Worm (Caenorhabditis elegans) whole organism, L2 larva: ENCODE measurements around the gene gab-1.

Experiments used
- C34F6.9 ChIP-seq: fragments of 150-350 bp; optimal IDR thresholded peaks from 2 replicates; lab custom pipeline; 2014; ENCODE audit warnings: missing biosample characterization, missing genetic modification characterization
- F13H6.1 ChIP-seq: sonication (generic microtip); optimal IDR thresholded peaks from 2 replicates; lab custom pipeline; 2016; ENCODE audit warnings: missing genetic modification characterization, missing compliant biosample characterization
- R02D3.7 ChIP-seq: fragments of 150-350 bp; optimal IDR thresholded peaks from 2 replicates; lab custom pipeline; 2014; ENCODE audit warnings: missing biosample characterization, missing genetic modification characterization
- Y55F3AM.14 ChIP-seq: fragments of 200-800 bp; sonication (Bioruptor generic); optimal IDR thresholded peaks from 2 replicates; lab custom pipeline; 2018; ENCODE audit warnings: mild to moderate bottlenecking, missing genetic modification characterization, missing compliant biosample characterization
- ZK546.5 ChIP-seq: sonication (generic microtip); optimal IDR thresholded peaks from 2 replicates; lab custom pipeline; 2017; ENCODE audit warnings: missing biosample characterization, missing genetic modification characterization
- alr-1 ChIP-seq: fragments of 150-350 bp; optimal IDR thresholded peaks from 2 replicates; lab custom pipeline; 2014; ENCODE audit warnings: missing biosample characterization, missing genetic modification characterization
- aly-2 ChIP-seq: fragments of 150-350 bp; optimal IDR thresholded peaks from 2 replicates; lab custom pipeline; 2014; ENCODE audit warnings: missing biosample characterization, missing genetic modification characterization
- ama-1 ChIP-seq: fragments of 150-350 bp; optimal IDR thresholded peaks from 2 replicates; lab custom pipeline; 2018; ENCODE audit warnings: inconsistent platforms
- blmp-1 ChIP-seq: sonication (generic microtip); optimal IDR thresholded peaks from 2 replicates; lab custom pipeline; 2017; ENCODE audit warnings: missing genetic modification characterization, mild to moderate bottlenecking, missing compliant biosample characterization, antibody characterized with exemption, moderate library complexity; ENCODE audit not compliant: insufficient read depth
- ceh-16 ChIP-seq: fragments of 150-350 bp; optimal IDR thresholded peaks from 2 replicates; lab custom pipeline; 2014; ENCODE audit warnings: missing biosample characterization, missing genetic modification characterization
- ceh-82 ChIP-seq: fragments of 150-350 bp; optimal IDR thresholded peaks from 2 replicates; lab custom pipeline; 2014; ENCODE audit warnings: missing biosample characterization, missing genetic modification characterization
- crh-2 ChIP-seq: sonication (generic microtip); optimal IDR thresholded peaks from 2 replicates; lab custom pipeline; 2017; ENCODE audit warnings: missing biosample characterization, missing genetic modification characterization
- dmd-4 ChIP-seq: sonication (generic microtip); optimal IDR thresholded peaks from 2 replicates; lab custom pipeline; 2017; ENCODE audit warnings: missing biosample characterization, missing genetic modification characterization
- egl-27 ChIP-seq: sonication (generic microtip); optimal IDR thresholded peaks from 3 replicates; lab custom pipeline; 2017; ENCODE audit warnings: missing biosample characterization, missing genetic modification reagents, missing genetic modification characterization
- elt-1 ChIP-seq: fragments of 150-350 bp; optimal IDR thresholded peaks from 2 replicates; lab custom pipeline; 2014; ENCODE audit warnings: missing biosample characterization, missing genetic modification characterization
- elt-3 ChIP-seq: sonication (generic microtip); optimal IDR thresholded peaks from 2 replicates; lab custom pipeline; 2017; ENCODE audit warnings: missing biosample characterization, missing genetic modification characterization
- fos-1 ChIP-seq: fragments of 150-350 bp; optimal IDR thresholded peaks from 2 replicates; lab custom pipeline; 2014; ENCODE audit warnings: missing biosample characterization, missing genetic modification characterization
- gmeb-1 ChIP-seq: fragments of 150-350 bp; optimal IDR thresholded peaks from 2 replicates; lab custom pipeline; 2014; ENCODE audit warnings: missing biosample characterization, missing genetic modification characterization
- lin-39 ChIP-seq: fragments of 150-350 bp; optimal IDR thresholded peaks from 2 replicates; lab custom pipeline; 2014; ENCODE audit warnings: missing biosample characterization, missing genetic modification reagents, missing genetic modification characterization
- lsy-2 ChIP-seq, 2 experiments: fragments of 150-350 bp in 1 of 2; sonication (generic microtip) in 1 of 2; optimal IDR thresholded peaks; 2 replicates each; lab custom pipeline; 2014 to 2017; ENCODE audit warnings: missing biosample characterization in 2 of 2, missing genetic modification characterization in 2 of 2
- mab-5 ChIP-seq: fragments of 150-350 bp; optimal IDR thresholded peaks from 2 replicates; lab custom pipeline; 2014; ENCODE audit warnings: missing biosample characterization, missing genetic modification characterization
- mdl-1 ChIP-seq, 2 experiments: fragments of 150-350 bp in 1 of 2; sonication (generic microtip) in 1 of 2; optimal IDR thresholded peaks; 2 replicates each; lab custom pipeline; 2017; ENCODE audit warnings: missing biosample characterization in 2 of 2, missing genetic modification characterization in 2 of 2
- nhr-10 ChIP-seq: sonication (generic microtip); optimal IDR thresholded peaks from 2 replicates; lab custom pipeline; 2017; ENCODE audit warnings: missing biosample characterization, missing genetic modification characterization
- nhr-11 ChIP-seq: fragments of 150-350 bp; optimal IDR thresholded peaks from 2 replicates; lab custom pipeline; 2014; ENCODE audit warnings: missing biosample characterization, missing genetic modification characterization
- nhr-12 ChIP-seq: fragments of 150-350 bp; optimal IDR thresholded peaks from 2 replicates; lab custom pipeline; 2014; ENCODE audit warnings: missing biosample characterization, missing genetic modification characterization
- nhr-129 ChIP-seq: fragments of 150-350 bp; optimal IDR thresholded peaks from 2 replicates; lab custom pipeline; 2014; ENCODE audit warnings: missing biosample characterization, missing genetic modification characterization
- nhr-21 ChIP-seq: fragments of 150-350 bp; optimal IDR thresholded peaks from 2 replicates; lab custom pipeline; 2014; ENCODE audit warnings: missing biosample characterization, missing genetic modification characterization
- nhr-23 ChIP-seq: fragments of 150-350 bp; optimal IDR thresholded peaks from 2 replicates; lab custom pipeline; 2014; ENCODE audit warnings: missing biosample characterization, missing genetic modification reagents, missing genetic modification characterization
- nhr-237 ChIP-seq: fragments of 150-350 bp; optimal IDR thresholded peaks from 2 replicates; lab custom pipeline; 2014; ENCODE audit warnings: missing biosample characterization, missing genetic modification characterization
- nhr-25 ChIP-seq: fragments of 150-350 bp; sonication (generic microtip); optimal IDR thresholded peaks from 3 replicates; lab custom pipeline; 2014; ENCODE audit warnings: missing biosample characterization, missing genetic modification characterization
- nhr-77 ChIP-seq: fragments of 150-350 bp; optimal IDR thresholded peaks from 2 replicates; lab custom pipeline; 2014; ENCODE audit warnings: missing biosample characterization, missing genetic modification characterization
- peb-1 ChIP-seq: fragments of 150-350 bp; optimal IDR thresholded peaks from 2 replicates; lab custom pipeline; 2014; ENCODE audit warnings: missing biosample characterization, missing genetic modification characterization
- sem-4 ChIP-seq: fragments of 150-350 bp; optimal IDR thresholded peaks from 2 replicates; lab custom pipeline; 2014; ENCODE audit warnings: missing biosample characterization, missing genetic modification reagents, missing genetic modification characterization
- skn-1 ChIP-seq: sonication (generic microtip); optimal IDR thresholded peaks from 2 replicates; lab custom pipeline; 2017; ENCODE audit warnings: missing biosample characterization, missing genetic modification characterization
- sma-3 ChIP-seq: sonication (generic microtip); optimal IDR thresholded peaks from 2 replicates; lab custom pipeline; 2016; ENCODE audit warnings: missing genetic modification reagents, missing genetic modification characterization, missing compliant biosample characterization
- snpc-4 ChIP-seq: fragments of 150-350 bp; optimal IDR thresholded peaks from 2 replicates; lab custom pipeline; 2014; ENCODE audit warnings: missing biosample characterization, missing genetic modification characterization
- unc-39 ChIP-seq: fragments of 150-350 bp; optimal IDR thresholded peaks from 2 replicates; lab custom pipeline; 2014; ENCODE audit warnings: missing biosample characterization, missing genetic modification characterization
- unc-62 ChIP-seq: fragments of 150-350 bp; optimal IDR thresholded peaks from 2 replicates; lab custom pipeline; 2014; ENCODE audit warnings: missing biosample characterization, missing genetic modification reagents, missing genetic modification characterization
- zag-1 ChIP-seq: fragments of 150-350 bp; optimal IDR thresholded peaks from 2 replicates; lab custom pipeline; 2014; ENCODE audit warnings: missing biosample characterization, missing genetic modification characterization
- ztf-1 ChIP-seq: fragments of 200-800 bp; sonication (Bioruptor generic); conservative IDR thresholded peaks from 2 replicates; pipeline ENCODE4 v1.3.6; 2022; ENCODE audit warnings: missing genetic modification characterization, missing compliant biosample characterization
- ztf-11 ChIP-seq: sonication (generic microtip); optimal IDR thresholded peaks from 2 replicates; lab custom pipeline; 2017; ENCODE audit warnings: missing biosample characterization, missing genetic modification characterization
- ztf-4 ChIP-seq: fragments of 150-350 bp; optimal IDR thresholded peaks from 2 replicates; lab custom pipeline; 2014; ENCODE audit warnings: missing biosample characterization, missing genetic modification characterization

Gene gab-1

DNA sequence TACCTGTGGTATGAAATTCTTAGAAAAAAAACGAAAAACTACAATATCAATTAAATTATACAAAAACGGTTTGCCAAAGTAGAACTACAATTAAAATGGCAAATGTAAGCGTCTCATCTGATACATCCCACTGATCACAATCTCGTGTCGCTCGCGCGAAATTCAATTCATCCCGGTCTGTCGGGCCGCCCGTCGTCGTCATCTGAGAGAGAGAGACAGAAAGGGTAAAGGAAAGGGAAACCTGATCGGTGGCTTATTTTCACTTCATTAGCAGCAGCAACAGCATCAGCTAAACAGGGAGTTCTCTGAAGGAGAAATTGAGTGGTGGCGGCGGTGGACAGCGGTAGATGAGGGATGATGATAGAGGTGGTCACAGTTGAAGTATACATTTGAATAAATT lies 21.0 kb upstream of the gab-1 start:
- TF ChIP-seq lsy-2 (tag; optimal IDR thresholded peaks at IDR 0.05; lab: Kevin White, UChicago), result no peak
- TF ChIP-seq fos-1, result peak; percentile 47
- no peak for TF ChIP-seq nhr-237
- no peak for TF ChIP-seq egl-27 (tag; lab: Kevin White, UChicago)
- TF ChIP-seq ZK546.5 (tag; lab: Kevin White, UChicago), result no peak
- no peak for TF ChIP-seq nhr-12 (tag; lab: Kevin White, UChicago)
- no peak for TF ChIP-seq dmd-4 (tag; lab: Kevin White, UChicago)
- TF ChIP-seq nhr-11 (tag; lab: Kevin White, UChicago), result no peak
- no peak for TF ChIP-seq F13H6.1 (tag; lab: Kevin White, UChicago)
- peak; percentile 58 for TF ChIP-seq ceh-16
- no peak for TF ChIP-seq aly-2 (tag; lab: Kevin White, UChicago)
- no peak for TF ChIP-seq nhr-10 (tag; lab: Kevin White, UChicago)
- TF ChIP-seq skn-1 (tag; lab: Kevin White, UChicago), result no peak
- TF ChIP-seq zag-1 (tag; lab: Kevin White, UChicago), result no peak
- no peak for TF ChIP-seq alr-1 (tag; lab: Kevin White, UChicago)
- TF ChIP-seq nhr-21 (tag; lab: Kevin White, UChicago), result no peak
- peak; percentile 18 for TF ChIP-seq nhr-25 (tag; lab: Kevin White, UChicago)
- TF ChIP-seq ztf-1 (GFP tag; lab: Robert Waterston, UW), result no peak
- TF ChIP-seq ztf-4 (tag; lab: Kevin White, UChicago), result no peak
- TF ChIP-seq nhr-23 (tag; lab: Kevin White, UChicago), result no peak
- no peak for TF ChIP-seq R02D3.7
- no peak for TF ChIP-seq ceh-82 (tag; lab: Kevin White, UChicago)
- no peak for TF ChIP-seq elt-1 (tag; lab: Kevin White, UChicago)
- no peak for TF ChIP-seq crh-2 (tag; lab: Kevin White, UChicago)
- TF ChIP-seq C34F6.9, result no peak
- TF ChIP-seq gmeb-1, result no peak
- peak; percentile 56 for TF ChIP-seq sem-4 (tag; lab: Kevin White, UChicago)
- TF ChIP-seq ama-1 (lab: Kevin White, UChicago), result no peak
- no peak for TF ChIP-seq mdl-1 (tag; optimal IDR thresholded peaks at IDR 0.05; lab: Kevin White, UChicago)
- no peak for TF ChIP-seq elt-3 (tag; lab: Kevin White, UChicago)
- no peak for TF ChIP-seq Y55F3AM.14 (GFP tag; lab: Kevin White, UChicago)
- TF ChIP-seq unc-62, result no peak
- no peak for TF ChIP-seq ztf-11 (tag; lab: Kevin White, UChicago)
- peak; percentile 93 for TF ChIP-seq blmp-1 (tag; lab: Kevin White, UChicago)
- no peak for TF ChIP-seq nhr-129 (tag; lab: Kevin White, UChicago)
- no peak for TF ChIP-seq snpc-4 (tag; lab: Kevin White, UChicago)
- TF ChIP-seq unc-39 (tag; lab: Kevin White, UChicago), result no peak
- no peak for TF ChIP-seq peb-1 (tag; lab: Kevin White, UChicago)
- no peak for TF ChIP-seq mab-5
- TF ChIP-seq nhr-77 (tag; lab: Kevin White, UChicago), result no peak
- TF ChIP-seq, all 48 proteins: peak for 5

DNA sequence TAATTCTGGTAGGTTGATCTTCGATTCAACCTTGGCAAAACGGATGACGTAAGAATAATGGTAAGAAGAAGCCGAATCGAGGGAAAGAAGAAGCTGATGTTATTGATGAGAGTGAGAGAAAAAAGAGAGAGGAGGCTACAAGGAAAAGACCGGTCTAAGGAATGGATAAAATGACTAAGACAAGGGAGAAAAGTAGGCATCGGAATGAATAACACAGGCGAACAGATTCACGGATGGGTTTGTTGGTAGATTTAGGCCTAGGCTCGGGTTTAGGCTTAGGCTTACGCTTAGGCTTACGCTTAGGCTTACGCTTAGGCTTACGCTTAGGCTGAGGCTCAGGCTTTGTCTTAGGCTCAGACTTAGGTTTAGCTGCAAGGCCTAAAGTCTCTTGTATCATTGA lies 18.9 kb upstream of the gab-1 start, which contains the start of gene agmo-1:
Gene agmo-1, minus strand, starts transcription at position 101 of the 400 bp plus-strand sequence.
- TF ChIP-seq ztf-1 (GFP tag; lab: Robert Waterston, UW) (no peak), nhr-10 (tag; lab: Kevin White, UChicago) (no peak), elt-3 (tag; lab: Kevin White, UChicago) (no peak), nhr-25 (tag; lab: Kevin White, UChicago) (no peak), lin-39 (tag; lab: Kevin White, UChicago) (no peak), gmeb-1 (no peak), lsy-2 (tag; optimal IDR thresholded peaks at IDR 0.05; lab: Kevin White, UChicago) (no peak), ztf-4 (tag; lab: Kevin White, UChicago) (no peak), sem-4 (tag; lab: Kevin White, UChicago) (no peak), skn-1 (tag; lab: Kevin White, UChicago) (no peak), ZK546.5 (tag; lab: Kevin White, UChicago) (no peak), R02D3.7 (no peak), zag-1 (tag; lab: Kevin White, UChicago) (no peak), sma-3 (GFP tag; lab: Kevin White, UChicago) (no peak), unc-62 (no peak)
